Fruit fly (Drosophila melanogaster): ENCODE data around the gene CG43231.

- TF ChIP-seq h (optimal IDR thresholded peaks at IDR 0.05): no peak
- TF ChIP-seq ttk (optimal IDR thresholded peaks at IDR 0.05): no peak
- TF ChIP-seq insv (optimal IDR thresholded peaks at IDR 0.05): no peak
- no peak for TF ChIP-seq psq (optimal IDR thresholded peaks at IDR 0.05)
- no peak for TF ChIP-seq Myc (optimal IDR thresholded peaks at IDR 0.05)
Measured at dm6 chr2L:17741123-17741522, 36.6 kb downstream of the CG43231 start.
